Worm (Caenorhabditis elegans) whole organism, L4/young adult: ENCODE data around the gene zig-11.

Experiments used
- W03F9.2 ChIP-seq: fragments of 150-350 bp; optimal IDR thresholded peaks from 2 replicates; lab custom pipeline; 2014; ENCODE audit warnings: missing biosample characterization, missing genetic modification characterization
- him-1 ChIP-seq: sonication (generic microtip); optimal IDR thresholded peaks from 2 replicates; lab custom pipeline; 2016; ENCODE audit warnings: missing genotype, missing genetic modification reagents, missing genetic modification characterization, missing compliant biosample characterization

DNA sequence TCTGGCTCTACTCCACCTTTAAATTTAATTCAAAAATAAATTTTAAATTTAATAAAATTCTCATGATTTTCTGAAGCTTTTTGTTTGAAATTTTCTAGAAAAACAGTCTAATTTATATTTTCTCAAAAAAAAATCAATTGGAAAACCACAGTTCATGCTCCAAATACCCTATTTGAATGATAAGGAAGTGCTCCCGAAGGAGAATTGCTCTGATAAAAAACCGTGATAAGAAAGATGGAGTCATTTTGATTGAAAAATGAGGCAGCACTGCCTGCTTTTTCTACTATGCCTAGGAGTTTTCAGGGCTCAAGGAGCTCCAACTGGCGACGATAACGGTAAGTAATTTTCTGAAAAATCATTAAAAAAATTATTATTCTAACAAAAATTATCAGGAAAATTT, 46.8 kb downstream of the zig-11 start, which contains the start of gene T10B5.7:
- TF ChIP-seq W03F9.2 (no peak), him-1 (no peak)
